Fruit fly (Drosophila melanogaster): ENCODE data around the gene CG14537.

The CG14537 gene

DNA sequence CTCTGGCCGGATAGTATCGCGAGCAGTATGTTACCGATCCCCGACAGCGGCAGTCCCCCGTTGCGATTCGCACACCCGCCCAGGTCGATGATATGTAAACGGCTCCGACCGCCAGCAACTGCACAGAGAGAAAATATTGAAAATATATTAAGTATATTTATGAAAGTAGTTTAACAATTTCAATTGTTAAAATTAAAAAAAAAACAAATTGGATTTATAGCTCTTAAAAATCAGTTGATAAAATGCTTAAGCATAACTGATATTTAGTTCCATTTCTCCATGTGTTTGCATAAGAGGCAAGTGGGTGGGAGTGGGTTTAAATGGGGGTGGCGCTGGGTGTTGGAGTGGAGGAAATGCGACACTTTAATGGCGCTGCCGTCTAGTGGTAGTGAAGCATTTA, 9.2 kb downstream of the CG14537 start:
- TF ChIP-seq CG14655 (GFP tag; optimal IDR thresholded peaks at IDR 0.05) (peak; percentile 12), Pif1A (GFP tag; optimal IDR thresholded peaks at IDR 0.05) (no peak), CG8159 (tag; optimal IDR thresholded peaks at IDR 0.05) (peak; percentile 20), CG32121 (GFP tag; IDR thresholded peaks at IDR 0.05) (0 out of 2 replicates have a peak, but pooled peaks have one; percentile 15)

dm6 chr2L:7850406-7850805, 10.2 kb downstream of the CG14537 start:
- TF ChIP-seq CG32121 (GFP tag; IDR thresholded peaks at IDR 0.05) (no peak), CG8159 (tag; optimal IDR thresholded peaks at IDR 0.05) (no peak), CG14655 (GFP tag; optimal IDR thresholded peaks at IDR 0.05) (no peak), CG13204 (GFP tag; optimal IDR thresholded peaks at IDR 0.05) (no peak), CG17806 (tag; optimal IDR thresholded peaks at IDR 0.05) (no peak), Pif1B (GFP tag; optimal IDR thresholded peaks at IDR 0.05) (no peak), Pif1A (GFP tag; optimal IDR thresholded peaks at IDR 0.05) (no peak), Snoo (tag; optimal IDR thresholded peaks at IDR 0.05) (no peak), CG8301 (tag; optimal IDR thresholded peaks at IDR 0.05) (no peak), fd96Ca (GFP tag; IDR thresholded peaks at IDR 0.05) (no peak), EcR (GFP tag; optimal IDR thresholded peaks at IDR 0.05) (no peak), CG34367 (tag; optimal IDR thresholded peaks at IDR 0.05) (no peak), CG4496 (GFP tag; IDR thresholded peaks at IDR 0.05) (no peak), gl (tag; optimal IDR thresholded peaks at IDR 0.05) (no peak), CG10348 (GFP tag; IDR thresholded peaks at IDR 0.05) (no peak), CG9948 (tag; optimal IDR thresholded peaks at IDR 0.05) (no peak), CG12605 (GFP tag; IDR thresholded peaks at IDR 0.05) (no peak), CG15710 (tag; optimal IDR thresholded peaks at IDR 0.05) (no peak)

- TF ChIP-seq CG34367 (tag; optimal IDR thresholded peaks at IDR 0.05) = no peak
- peak; percentile 0 for TF ChIP-seq CG8159 (tag; optimal IDR thresholded peaks at IDR 0.05)
- no peak for TF ChIP-seq EcR (GFP tag; optimal IDR thresholded peaks at IDR 0.05)
- TF ChIP-seq CG10348 (GFP tag; IDR thresholded peaks at IDR 0.05) = no peak
- no peak for TF ChIP-seq CG13204 (GFP tag; optimal IDR thresholded peaks at IDR 0.05)
- no peak for TF ChIP-seq Pif1A (GFP tag; optimal IDR thresholded peaks at IDR 0.05)
- TF ChIP-seq Pif1B (GFP tag; optimal IDR thresholded peaks at IDR 0.05) = no peak
- TF ChIP-seq CG4496 (GFP tag; IDR thresholded peaks at IDR 0.05) = no peak
- TF ChIP-seq rn (GFP tag; IDR thresholded peaks at IDR 0.05) = no peak
- no peak for TF ChIP-seq CG15710 (tag; optimal IDR thresholded peaks at IDR 0.05)
- TF ChIP-seq gl (tag; optimal IDR thresholded peaks at IDR 0.05) = no peak
- TF ChIP-seq CG14655 (GFP tag; optimal IDR thresholded peaks at IDR 0.05) = peak; percentile 9
- no peak for TF ChIP-seq CG8301 (tag; optimal IDR thresholded peaks at IDR 0.05)
- no peak for TF ChIP-seq CG32121 (GFP tag; IDR thresholded peaks at IDR 0.05)
- TF ChIP-seq CG9948 (tag; optimal IDR thresholded peaks at IDR 0.05) = no peak
- no peak for TF ChIP-seq Snoo (tag; optimal IDR thresholded peaks at IDR 0.05)
- TF ChIP-seq fd96Ca (GFP tag; IDR thresholded peaks at IDR 0.05) = no peak
- peak; percentile 2 for TF ChIP-seq CG17806 (tag; optimal IDR thresholded peaks at IDR 0.05)
- TF ChIP-seq Ets98B (GFP tag; IDR thresholded peaks at IDR 0.05) = no peak
Observed at dm6 chr2L:7851609-7852008, 11.4 kb downstream of the CG14537 start.

dm6 chr2L:7855108-7855507, 14.9 kb downstream of the CG14537 start, which contains the start of gene CG14535:
CG14535 (minus strand) TSS chr2L:7855475.
- TF ChIP-seq Ets98B (GFP tag; IDR thresholded peaks at IDR 0.05) (peak; percentile 68), CG34367 (tag; optimal IDR thresholded peaks at IDR 0.05) (no peak), rn (GFP tag; IDR thresholded peaks at IDR 0.05) (no peak), CG17806 (tag; optimal IDR thresholded peaks at IDR 0.05) (no peak), CG4496 (GFP tag; IDR thresholded peaks at IDR 0.05) (0 out of 3 replicates have a peak, but pooled peaks have one; percentile 19), CG12605 (GFP tag; IDR thresholded peaks at IDR 0.05) (0 out of 2 replicates have a peak, but pooled peaks have one; percentile 12)

dm6 chr2L:7856380-7857127, 16.3 kb downstream of the CG14537 start, which contains the start of gene lectin-28C:
lectin-28C (plus strand) TSS chr2L:7857077.
- peak; percentile 20 for TF ChIP-seq CG8159 (tag; optimal IDR thresholded peaks at IDR 0.05)
- peak; percentile 65 for TF ChIP-seq CG4496 (GFP tag; IDR thresholded peaks at IDR 0.05)
- TF ChIP-seq EcR (GFP tag; optimal IDR thresholded peaks at IDR 0.05) = peak; percentile 92

DNA sequence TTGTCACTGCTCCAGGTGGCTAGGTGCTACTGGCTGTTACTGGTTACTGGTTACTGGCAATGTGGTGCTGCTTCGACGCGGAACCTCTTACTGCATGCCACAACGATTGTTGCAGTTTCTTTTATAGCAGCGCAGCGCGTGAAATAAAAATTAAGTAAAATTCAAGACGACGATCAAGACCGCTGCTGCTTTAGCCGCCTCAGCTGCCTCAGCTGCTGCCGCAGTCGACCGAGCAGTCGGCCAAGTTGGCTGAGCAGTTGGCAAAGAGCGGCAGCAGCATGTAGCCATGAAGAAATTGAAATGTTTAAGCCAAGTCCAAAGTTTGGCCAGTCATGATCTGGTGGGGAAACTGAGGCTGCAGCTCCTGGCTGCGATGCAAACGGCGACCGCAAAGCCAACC, 20.5 kb downstream of the CG14537 start, which contains the start of gene TwdlE:
Gene TwdlE, minus strand, starts transcription at position 101 of the 400 bp plus-strand sequence.
- no peak for TF ChIP-seq Pif1A (GFP tag; optimal IDR thresholded peaks at IDR 0.05)
- no peak for TF ChIP-seq Ets98B (GFP tag; IDR thresholded peaks at IDR 0.05)
- TF ChIP-seq CG9948 (tag; optimal IDR thresholded peaks at IDR 0.05) = no peak
- no peak for TF ChIP-seq CG32121 (GFP tag; IDR thresholded peaks at IDR 0.05)
- TF ChIP-seq Pif1B (GFP tag; optimal IDR thresholded peaks at IDR 0.05) = no peak
- no peak for TF ChIP-seq rn (GFP tag; IDR thresholded peaks at IDR 0.05)
- no peak for TF ChIP-seq CG8159 (tag; optimal IDR thresholded peaks at IDR 0.05)
- no peak for TF ChIP-seq CG14655 (GFP tag; optimal IDR thresholded peaks at IDR 0.05)
- TF ChIP-seq CG13204 (GFP tag; optimal IDR thresholded peaks at IDR 0.05) = no peak
- no peak for TF ChIP-seq EcR (GFP tag; optimal IDR thresholded peaks at IDR 0.05)
- no peak for TF ChIP-seq D1 (tag; optimal IDR thresholded peaks at IDR 0.05)
- TF ChIP-seq CG4496 (GFP tag; IDR thresholded peaks at IDR 0.05) = no peak
- no peak for TF ChIP-seq fd96Ca (GFP tag; IDR thresholded peaks at IDR 0.05)

All from whole organism, pupa.